Worm (Caenorhabditis elegans) whole organism, young adult: ENCODE measurements around the gene cutl-28.

ENCODE experiments used
- B0035.1 ChIP-seq: sonication (generic microtip); optimal IDR thresholded peaks from 2 replicates; lab custom pipeline; 2016; ENCODE audit warnings: missing genetic modification characterization, mild to moderate bottlenecking, missing compliant biosample characterization, missing genotype, missing genetic modification reagents
- B0261.1 ChIP-seq: sonication (generic microtip); optimal IDR thresholded peaks from 2 replicates; lab custom pipeline; 2016; ENCODE audit warnings: mild to moderate bottlenecking, missing genetic modification characterization, moderate library complexity, missing compliant biosample characterization
- B0336.3 ChIP-seq: fragments of 200-800 bp; sonication (Bioruptor generic); IDR thresholded peaks from 2 replicates; pipeline ENCODE4 v1.3.6; 2022; ENCODE audit warnings: missing genetic modification characterization, missing compliant biosample characterization
- C17E4.6 ChIP-seq: fragments of 200-800 bp; sonication (Bioruptor generic); IDR thresholded peaks from 2 replicates; pipeline ENCODE4 v1.3.6; 2022; ENCODE audit warnings: missing genetic modification reagents, missing genetic modification characterization, missing compliant biosample characterization
- F22D6.2 ChIP-seq: sonication (generic microtip); optimal IDR thresholded peaks from 2 replicates; lab custom pipeline; 2016; ENCODE audit warnings: mild to moderate bottlenecking, missing genetic modification characterization, missing compliant biosample characterization
- K11D2.4 ChIP-seq: fragments of 200-800 bp; sonication (Bioruptor generic); IDR thresholded peaks from 2 replicates; pipeline ENCODE4 v1.3.6; 2022; ENCODE audit warnings: missing genetic modification reagents, missing genetic modification characterization, missing compliant biosample characterization
- T07F8.4 ChIP-seq: sonication (generic microtip); optimal IDR thresholded peaks from 2 replicates; lab custom pipeline; 2016; ENCODE audit warnings: mild to moderate bottlenecking, missing genetic modification characterization, moderate library complexity, missing compliant biosample characterization
- Y79H2A.3 ChIP-seq: fragments of 200-800 bp; sonication (Bioruptor generic); conservative IDR thresholded peaks from 2 replicates; pipeline ENCODE4 v1.3.6; 2022; ENCODE audit warnings: missing genetic modification reagents, missing genetic modification characterization, missing compliant biosample characterization
- ama-1 ChIP-seq, 3 experiments: fragments of 150-350 bp in 1 of 3; sonication (generic microtip) in 2 of 3; optimal IDR thresholded peaks; 2 replicates each; lab custom pipeline; 2014 to 2018; ENCODE audit warnings: missing biosample characterization in 2 of 3, missing genetic modification characterization in 2 of 3, missing genetic modification reagents in 2 of 3
- aptf-2 ChIP-seq: fragments of 200-800 bp; sonication (Bioruptor generic); conservative IDR thresholded peaks from 2 replicates; pipeline ENCODE4 v1.3.6; 2022; ENCODE audit warnings: missing genetic modification reagents, missing genetic modification characterization, missing compliant biosample characterization
- attf-5 ChIP-seq: fragments of 200-800 bp; sonication (Bioruptor generic); optimal IDR thresholded peaks from 2 replicates; lab custom pipeline; 2018; ENCODE audit warnings: mild to moderate bottlenecking, missing genetic modification characterization, missing compliant biosample characterization
- attf-6 ChIP-seq: fragments of 200-800 bp; sonication (Bioruptor generic); IDR thresholded peaks from 2 replicates; pipeline ENCODE4 v1.3.6; 2022; ENCODE audit warnings: missing genetic modification reagents, missing genetic modification characterization, missing compliant biosample characterization
- ccch-3 ChIP-seq: fragments of 200-800 bp; sonication (Bioruptor generic); optimal IDR thresholded peaks from 2 replicates; lab custom pipeline; 2018; ENCODE audit warnings: mild to moderate bottlenecking, missing genetic modification characterization, missing compliant biosample characterization
- chd-7 ChIP-seq: sonication (generic microtip); optimal IDR thresholded peaks from 2 replicates; lab custom pipeline; 2016; ENCODE audit warnings: mild to moderate bottlenecking, missing genetic modification characterization, moderate library complexity, missing compliant biosample characterization
- die-1 ChIP-seq: sonication (generic microtip); optimal IDR thresholded peaks from 2 replicates; lab custom pipeline; 2016; ENCODE audit warnings: missing genotype, mild to moderate bottlenecking, missing genetic modification characterization, missing compliant biosample characterization
- egl-18 ChIP-seq: fragments of 200-800 bp; sonication (Bioruptor generic); IDR thresholded peaks from 2 replicates; pipeline ENCODE4 v1.3.6; 2022; ENCODE audit warnings: missing genetic modification reagents, missing genetic modification characterization, missing compliant biosample characterization
- egl-44 ChIP-seq: fragments of 200-800 bp; sonication (Bioruptor generic); IDR thresholded peaks from 2 replicates; pipeline ENCODE4 v1.3.6; 2022; ENCODE audit warnings: missing genetic modification reagents, missing genetic modification characterization, missing compliant biosample characterization
- egrh-3 ChIP-seq: fragments of 200-800 bp; sonication (Bioruptor generic); IDR thresholded peaks from 2 replicates; pipeline ENCODE4 v1.3.6; 2022; ENCODE audit warnings: missing genetic modification reagents, missing genetic modification characterization, missing compliant biosample characterization
- hmg-1.2 ChIP-seq: fragments of 200-800 bp; sonication (Bioruptor generic); IDR thresholded peaks from 2 replicates; pipeline ENCODE4 v1.3.6; 2022; ENCODE audit warnings: missing genetic modification reagents, missing genetic modification characterization, missing compliant biosample characterization
- lin-40 ChIP-seq: sonication (generic microtip); optimal IDR thresholded peaks from 2 replicates; lab custom pipeline; 2016; ENCODE audit warnings: missing genetic modification characterization, mild to moderate bottlenecking, missing compliant biosample characterization, missing genotype, missing genetic modification reagents
- lsl-1 ChIP-seq: fragments of 200-800 bp; sonication (Bioruptor generic); optimal IDR thresholded peaks from 2 replicates; lab custom pipeline; 2018; ENCODE audit warnings: mild to moderate bottlenecking, missing genetic modification characterization, moderate library complexity, missing compliant biosample characterization
- madf-10 ChIP-seq: sonication (generic microtip); optimal IDR thresholded peaks from 2 replicates; lab custom pipeline; 2016; ENCODE audit warnings: mild to moderate bottlenecking, missing genetic modification characterization, missing compliant biosample characterization
- mcd-1 ChIP-seq: fragments of 200-800 bp; sonication (Bioruptor generic); IDR thresholded peaks from 2 replicates; pipeline ENCODE4 v1.3.6; 2022; ENCODE audit warnings: missing genetic modification reagents, missing genetic modification characterization, missing compliant biosample characterization
- mel-28 ChIP-seq: sonication (generic microtip); optimal IDR thresholded peaks from 2 replicates; lab custom pipeline; 2016; ENCODE audit warnings: borderline replicate concordance, mild to moderate bottlenecking, missing genetic modification characterization, missing compliant biosample characterization
- mxl-1 ChIP-seq: sonication (generic microtip); optimal IDR thresholded peaks from 2 replicates; lab custom pipeline; 2016; ENCODE audit warnings: missing genetic modification characterization, missing compliant biosample characterization
- nhr-120 ChIP-seq: fragments of 200-800 bp; sonication (Bioruptor generic); IDR thresholded peaks from 2 replicates; pipeline ENCODE4 v1.3.6; 2022; ENCODE audit warnings: missing genetic modification characterization, missing compliant biosample characterization
- nhr-179 ChIP-seq: sonication (generic microtip); optimal IDR thresholded peaks from 2 replicates; lab custom pipeline; 2016; ENCODE audit warnings: mild to moderate bottlenecking, missing genetic modification characterization, missing compliant biosample characterization
- tlf-1 ChIP-seq: fragments of 200-800 bp; sonication (Bioruptor generic); optimal IDR thresholded peaks from 2 replicates; lab custom pipeline; 2018; ENCODE audit warnings: mild to moderate bottlenecking, missing genetic modification characterization, missing compliant biosample characterization
- zfh-2 ChIP-seq: fragments of 200-800 bp; sonication (Bioruptor generic); conservative IDR thresholded peaks from 2 replicates; pipeline ENCODE4 v1.3.6; 2022; ENCODE audit warnings: missing genetic modification reagents, missing genetic modification characterization, missing compliant biosample characterization
- ztf-22 ChIP-seq: fragments of 200-800 bp; sonication (Bioruptor generic); optimal IDR thresholded peaks from 2 replicates; lab custom pipeline; 2018; ENCODE audit warnings: mild to moderate bottlenecking, missing genetic modification characterization, moderate library complexity, missing compliant biosample characterization
- ztf-26 ChIP-seq: sonication (generic microtip); optimal IDR thresholded peaks from 2 replicates; lab custom pipeline; 2017; ENCODE audit warnings: missing genetic modification characterization, missing compliant biosample characterization

cutl-28 gene

ce11 chrIV:684197-684596 is at the start of gene cutl-28:
Gene cutl-28 (plus strand): TSS chrIV:684497.
- TF ChIP-seq zfh-2 (no peak), ztf-26 (tag; lab: Kevin White, UChicago) (no peak), mxl-1 (tag; lab: Kevin White, UChicago) (no peak), C17E4.6 (no peak), attf-5 (no peak), lsl-1 (GFP tag; lab: Kevin White, UChicago) (no peak)

ce11 chrIV:639167-639566 is 45.1 kb upstream of the cutl-28 start:
- TF ChIP-seq aptf-2 (GFP tag; lab: Robert Waterston, UW): no peak
- TF ChIP-seq, all 124 proteins: peak for 0

ce11 chrIV:643481-643880 is 40.8 kb upstream of the cutl-28 start:
- TF ChIP-seq hmg-1.2 (GFP tag; lab: Robert Waterston, UW): no peak
- no peak for TF ChIP-seq nhr-120 (GFP tag; lab: Robert Waterston, UW)
- TF ChIP-seq madf-10 (tag; lab: Kevin White, UChicago): no peak
- TF ChIP-seq egl-18 (GFP tag; lab: Robert Waterston, UW): no peak
- no peak for TF ChIP-seq mel-28
- TF ChIP-seq mcd-1 (GFP tag; lab: Robert Waterston, UW): no peak
- TF ChIP-seq mxl-1 (tag; lab: Kevin White, UChicago): no peak
- no peak for TF ChIP-seq nhr-179 (tag; lab: Kevin White, UChicago)
- TF ChIP-seq egrh-3 (GFP tag; lab: Robert Waterston, UW): no peak
- no peak for TF ChIP-seq B0336.3 (GFP tag; lab: Robert Waterston, UW)
- no peak for TF ChIP-seq ztf-22
- no peak for TF ChIP-seq chd-7 (tag; lab: Kevin White, UChicago)
- no peak for TF ChIP-seq die-1 (tag; lab: Kevin White, UChicago)
- TF ChIP-seq ztf-26 (tag; lab: Kevin White, UChicago): no peak
- no peak for TF ChIP-seq T07F8.4 (tag; lab: Kevin White, UChicago)
- TF ChIP-seq Y79H2A.3 (GFP tag; lab: Robert Waterston, UW): no peak
- TF ChIP-seq tlf-1 (GFP tag; lab: Kevin White, UChicago): no peak
- no peak for TF ChIP-seq B0035.1 (tag; lab: Kevin White, UChicago)
- no peak for TF ChIP-seq ccch-3 (GFP tag; lab: Kevin White, UChicago)
- TF ChIP-seq egl-44 (GFP tag; lab: Robert Waterston, UW): no peak
- TF ChIP-seq, all 124 proteins: peak for 0

ce11 chrIV:648362-648761 is 35.9 kb upstream of the cutl-28 start:
- no peak for TF ChIP-seq attf-6 (GFP tag; lab: Robert Waterston, UW)
- no peak for TF ChIP-seq lin-40 (tag; lab: Kevin White, UChicago)

ce11 chrIV:649365-649764 is 34.9 kb upstream of the cutl-28 start, which contains the start of gene K11H12.9:
Gene K11H12.9 (plus strand): TSS chrIV:649665.
- no peak for TF ChIP-seq ama-1 (optimal IDR thresholded peaks at IDR 0.05; lab: Kevin White, UChicago)
- no peak for TF ChIP-seq ama-1 (GFP tag; optimal IDR thresholded peaks at IDR 0.05; lab: Kevin White, UChicago)
- TF ChIP-seq zfh-2: peak; percentile 45; the same call in 1 of the 2 replicates
- no peak for TF ChIP-seq K11D2.4 (GFP tag; lab: Robert Waterston, UW)
- no peak for TF ChIP-seq B0261.1
- no peak for TF ChIP-seq F22D6.2
